Worm (Caenorhabditis elegans): Measurements from ENCODE around the gene tbcb-1.

ce11 chrV:13608486-13608885 is 16.6 kb downstream of the tbcb-1 start:
- TF ChIP-seq mep-1 (tag; optimal IDR thresholded peaks at IDR 0.05): no peak
- no peak for TF ChIP-seq daf-12 (tag; optimal IDR thresholded peaks at IDR 0.05)
- no peak for TF ChIP-seq daf-19 (GFP tag; conservative IDR thresholded peaks at IDR 0.05)
- TF ChIP-seq ceh-82 (tag; optimal IDR thresholded peaks at IDR 0.05): no peak
- TF ChIP-seq spr-3 (GFP tag; optimal IDR thresholded peaks at IDR 0.05): no peak
- TF ChIP-seq sdz-12 (GFP tag; optimal IDR thresholded peaks at IDR 0.05): no peak
- TF ChIP-seq fkh-10 (GFP tag; optimal IDR thresholded peaks at IDR 0.05): no peak
- TF ChIP-seq egl-27 (tag; optimal IDR thresholded peaks at IDR 0.05): no peak
